Worm (Caenorhabditis elegans) whole organism, L1 larva: ENCODE results near the gene mcp-1.

Experiments used
- F16B12.6 ChIP-seq: fragments of 150-350 bp; optimal IDR thresholded peaks from 2 replicates; lab custom pipeline; 2014; ENCODE audit warnings: missing biosample characterization, missing genetic modification characterization
- Y116A8C.19 ChIP-seq: sonication (generic microtip); optimal IDR thresholded peaks from 2 replicates; lab custom pipeline; 2016; ENCODE audit warnings: missing compliant biosample characterization, missing genetic modification characterization, borderline replicate concordance
- dpl-1 ChIP-seq, 3 experiments: fragments of 150-350 bp in 2 of 3; sonication (generic microtip) in 1 of 3; optimal IDR thresholded peaks; 2 replicates each; lab custom pipeline; 2014 to 2017; ENCODE audit warnings: missing biosample characterization in 3 of 3, missing genetic modification characterization in 3 of 3, missing genetic modification reagents in 3 of 3
- elt-2 ChIP-seq: sonication (generic microtip); optimal IDR thresholded peaks from 2 replicates; lab custom pipeline; 2016; ENCODE audit warnings: missing genetic modification characterization, mild to moderate bottlenecking, inconsistent platforms, missing compliant biosample characterization, missing genetic modification reagents
- jun-1 ChIP-seq: fragments of 150-350 bp; optimal IDR thresholded peaks from 2 replicates; lab custom pipeline; 2014; ENCODE audit warnings: missing biosample characterization, missing genetic modification reagents, missing genetic modification characterization
- lin-14 ChIP-seq: fragments of 200-800 bp; sonication (Bioruptor generic); optimal IDR thresholded peaks from 2 replicates; lab custom pipeline; 2018; ENCODE audit warnings: mild to moderate bottlenecking, missing genetic modification characterization, moderate library complexity, missing compliant biosample characterization
- lsy-2 ChIP-seq, 2 experiments: fragments of 150-350 bp; optimal IDR thresholded peaks; 2 replicates each; lab custom pipeline; 2014; ENCODE audit warnings: missing biosample characterization in 2 of 2, missing genetic modification characterization in 2 of 2
- nhr-76 ChIP-seq: sonication (generic microtip); optimal IDR thresholded peaks from 2 replicates; lab custom pipeline; 2017; ENCODE audit warnings: missing biosample characterization, missing genetic modification characterization
- rnt-1 ChIP-seq: sonication (generic microtip); optimal IDR thresholded peaks from 2 replicates; lab custom pipeline; 2016; ENCODE audit warnings: mild to moderate bottlenecking, missing genetic modification characterization, moderate library complexity, missing compliant biosample characterization
- sptf-1 ChIP-seq: fragments of 150-350 bp; optimal IDR thresholded peaks from 2 replicates; lab custom pipeline; 2014; ENCODE audit warnings: missing biosample characterization, missing genetic modification characterization
- sup-37 ChIP-seq: fragments of 200-800 bp; sonication (Bioruptor generic); optimal IDR thresholded peaks from 2 replicates; lab custom pipeline; 2018; ENCODE audit warnings: mild to moderate bottlenecking, missing genetic modification characterization, missing compliant biosample characterization
- tlp-1 ChIP-seq: fragments of 150-350 bp; optimal IDR thresholded peaks from 2 replicates; lab custom pipeline; 2014; ENCODE audit warnings: missing biosample characterization, missing genetic modification characterization
- zag-1 ChIP-seq: fragments of 150-350 bp; optimal IDR thresholded peaks from 2 replicates; lab custom pipeline; 2014; ENCODE audit warnings: missing biosample characterization, missing genetic modification characterization

ce11 chrV:5928006-5928405 lies 33.6 kb upstream of the mcp-1 start:
- no peak for TF ChIP-seq lsy-2 (tag; optimal IDR thresholded peaks at IDR 0.05; lab: Kevin White, UChicago)
- TF ChIP-seq rnt-1 (tag; lab: Kevin White, UChicago) = no peak
- TF ChIP-seq dpl-1 (GFP tag; optimal IDR thresholded peaks at IDR 0.05; lab: Kevin White, UChicago) = no peak
- no peak for TF ChIP-seq zag-1 (tag; lab: Kevin White, UChicago)
- TF ChIP-seq Y116A8C.19 (tag; lab: Kevin White, UChicago) = no peak
- no peak for TF ChIP-seq F16B12.6 (tag; lab: Kevin White, UChicago)
- no peak for TF ChIP-seq tlp-1 (tag; lab: Kevin White, UChicago)
- no peak for TF ChIP-seq jun-1 (tag; lab: Kevin White, UChicago)
- no peak for TF ChIP-seq nhr-76 (tag; lab: Kevin White, UChicago)
- TF ChIP-seq elt-2 (tag; lab: Kevin White, UChicago) = no peak
- TF ChIP-seq sup-37 (GFP tag; lab: Kevin White, UChicago) = no peak
- TF ChIP-seq sptf-1 (tag; lab: Kevin White, UChicago) = no peak
- TF ChIP-seq lin-14 (GFP tag; lab: Kevin White, UChicago) = no peak
